Fruit fly (Drosophila melanogaster) whole organism, wandering third instar larva: ENCODE data around the gene CG4069.
A peak's percentile ranks its signal among the peaks of the same experiment; 100 is the strongest.

ENCODE experiments used
- CG9705 ChIP-seq: fragments of 200-800 bp; sonication (Bioruptor generic); optimal IDR thresholded peaks from 2 replicates; lab custom pipeline; 2018; ENCODE audit warnings: missing biosample characterization, mild to moderate bottlenecking, missing genetic modification characterization
- Dfd ChIP-seq: fragments of >200 bp; optimal IDR thresholded peaks from 2 replicates; lab custom pipeline; 2017; ENCODE audit warnings: missing biosample characterization, missing genetic modification characterization
- HLH106 ChIP-seq: fragments of 200-800 bp; optimal IDR thresholded peaks from 3 replicates; lab custom pipeline; 2019; ENCODE audit warnings: missing biosample characterization, mild to moderate bottlenecking, missing genetic modification characterization, moderate library complexity
- Hnf4 ChIP-seq: fragments of 200-800 bp; sonication (Bioruptor generic); optimal IDR thresholded peaks from 2 replicates; lab custom pipeline; 2016; ENCODE audit warnings: missing biosample characterization, mild to moderate bottlenecking, missing genetic modification characterization
- Hr78 ChIP-seq: fragments of >200 bp; optimal IDR thresholded peaks from 2 replicates; lab custom pipeline; 2017; ENCODE audit warnings: missing biosample characterization, missing genetic modification characterization
- Hr83 ChIP-seq: fragments of 200-300 bp; sonication (Bioruptor generic); optimal IDR thresholded peaks from 2 replicates; lab custom pipeline; 2016; ENCODE audit warnings: missing biosample characterization, mild to moderate bottlenecking, missing genetic modification characterization, moderate library complexity; ENCODE audit not compliant: poor library complexity, severe bottlenecking
- Rel ChIP-seq, 2 experiments: fragments of 200-800 bp; sonication (Bioruptor generic) in 1 of 2; optimal IDR thresholded peaks; 2 replicates in 1 of 2; 3 replicates in 1 of 2; lab custom pipeline; 2016 to 2019; ENCODE audit warnings: mild to moderate bottlenecking in 2 of 2, missing biosample characterization in 2 of 2, missing genetic modification characterization in 2 of 2, moderate library complexity in 1 of 2
- Vsx2 ChIP-seq: fragments of 200-300, 225-300 bp; sonication (Bioruptor generic); optimal IDR thresholded peaks from 2 replicates; lab custom pipeline; 2018; ENCODE audit warnings: missing biosample characterization, missing genetic modification characterization; ENCODE audit not compliant: partially characterized antibody
- ey ChIP-seq: fragments of 200-800 bp; sonication (Bioruptor generic); optimal IDR thresholded peaks from 2 replicates; lab custom pipeline; 2016; ENCODE audit warnings: missing biosample characterization, missing genetic modification characterization
- lola ChIP-seq: fragments of >200 bp; optimal IDR thresholded peaks from 2 replicates; lab custom pipeline; 2017; ENCODE audit warnings: missing biosample characterization, missing genetic modification characterization
- pan ChIP-seq: fragments of >200 bp; optimal IDR thresholded peaks from 2 replicates; lab custom pipeline; 2017
- usp ChIP-seq: fragments of >200 bp; optimal IDR thresholded peaks from 2 replicates; lab custom pipeline; 2017; ENCODE audit warnings: missing biosample characterization, missing genetic modification characterization

dm6 chr3L:12580212-12580676 is 43.1 kb upstream of the CG4069 start, which contains the start of gene ara:
- TF ChIP-seq Dfd (GFP tag; lab: Kevin White, UChicago) (no peak), Vsx2 (peak; percentile 61), Hnf4 (no peak), Rel (GFP tag; optimal IDR thresholded peaks at IDR 0.05; lab: Kevin White, UChicago) (no peak), Rel (tag; optimal IDR thresholded peaks at IDR 0.05; lab: Kevin White, UChicago) (no peak), Hr78 (GFP tag; lab: Kevin White, UChicago) (no peak), lola (GFP tag; lab: Kevin White, UChicago) (no peak), usp (GFP tag; lab: Kevin White, UChicago) (no peak), Hr83 (GFP tag; lab: Kevin White, UChicago) (no peak), CG9705 (no peak), pan (lab: Kevin White, UChicago) (no peak), ey (GFP tag; lab: Kevin White, UChicago) (no peak), HLH106 (tag; lab: Kevin White, UChicago) (no peak)
